Fruit fly (Drosophila melanogaster) whole organism, embryonic: ENCODE measurements around the gene CG12990.
A peak's percentile ranks its signal among the peaks of the same experiment; 100 is the strongest.

Experiments used
- CG10209 ChIP-seq: fragments of 200-800 bp; sonication (Bioruptor generic); optimal IDR thresholded peaks from 3 replicates; lab custom pipeline; 2017; ENCODE audit warnings: missing biosample characterization, mild to moderate bottlenecking, missing genetic modification characterization, missing genetic modification reagents
- CG10462 ChIP-seq: fragments of 200-800 bp; sonication (Bioruptor generic); optimal IDR thresholded peaks from 2 replicates; lab custom pipeline; 2016; ENCODE audit warnings: missing biosample characterization, missing genetic modification characterization
- CG12744 ChIP-seq: fragments of 200-800 bp; sonication (Bioruptor generic); optimal IDR thresholded peaks from 2 replicates; lab custom pipeline; 2016; ENCODE audit warnings: missing biosample characterization, missing genetic modification characterization
- CG12769 ChIP-seq: fragments of 200-800 bp; sonication (Bioruptor generic); optimal IDR thresholded peaks from 2 replicates; lab custom pipeline; 2019; ENCODE audit warnings: missing biosample characterization, mild to moderate bottlenecking, missing genetic modification characterization, moderate library complexity
- CG12942 ChIP-seq: fragments of 200-800 bp; sonication (Bioruptor generic); optimal IDR thresholded peaks from 3 replicates; lab custom pipeline; 2016; ENCODE audit warnings: missing biosample characterization, missing genetic modification characterization
- CG1602 ChIP-seq: fragments of 200-800 bp; sonication (Bioruptor generic); optimal IDR thresholded peaks from 3 replicates; lab custom pipeline; 2016; ENCODE audit warnings: missing biosample characterization, missing genetic modification characterization
- CG17612 ChIP-seq: fragments of 200-800 bp; sonication (Bioruptor generic); IDR thresholded peaks from 2 replicates; pipeline ENCODE4 v1.3.6; 2022; ENCODE audit warnings: missing biosample characterization, missing genetic modification characterization
- CG18619 ChIP-seq: fragments of 200-800 bp; sonication (Bioruptor generic); optimal IDR thresholded peaks from 3 replicates; lab custom pipeline; 2017; ENCODE audit warnings: missing biosample characterization, mild to moderate bottlenecking, missing genetic modification characterization
- CG2116 ChIP-seq: fragments of 200-800 bp; sonication (Bioruptor generic); optimal IDR thresholded peaks from 3 replicates; lab custom pipeline; 2018; ENCODE audit warnings: missing biosample characterization, mild to moderate bottlenecking, missing genetic modification characterization
- CG3065 ChIP-seq: fragments of 200-800 bp; sonication (Bioruptor generic); optimal IDR thresholded peaks from 2 replicates; lab custom pipeline; 2016; ENCODE audit warnings: missing biosample characterization, missing genetic modification characterization
- CG34376 ChIP-seq: fragments of 200-800 bp; sonication (Bioruptor generic); optimal IDR thresholded peaks from 2 replicates; lab custom pipeline; 2018; ENCODE audit warnings: missing biosample characterization, mild to moderate bottlenecking, missing genetic modification characterization
- CG4404 ChIP-seq: fragments of 200-800 bp; sonication (Bioruptor generic); IDR thresholded peaks from 2 replicates; pipeline ENCODE4 v1.3.6; 2022; ENCODE audit warnings: missing biosample characterization, missing genetic modification characterization
- CG4730 ChIP-seq: fragments of 200-800 bp; sonication (Bioruptor generic); IDR thresholded peaks from 2 replicates; pipeline ENCODE4 v1.3.6; 2022; ENCODE audit warnings: missing biosample characterization, missing genetic modification characterization
- CG6791 ChIP-seq: fragments of 200-800 bp; sonication (Bioruptor generic); IDR thresholded peaks from 3 replicates; pipeline ENCODE4 v1.3.6; 2022; ENCODE audit warnings: missing biosample characterization, missing genetic modification characterization; ENCODE audit not compliant: partially characterized antibody
- CG8281 ChIP-seq: fragments of 200-800 bp; sonication (Bioruptor generic); optimal IDR thresholded peaks from 2 replicates; lab custom pipeline; 2018; ENCODE audit warnings: missing biosample characterization, mild to moderate bottlenecking, missing genetic modification characterization, moderate library complexity
- CG8359 ChIP-seq: fragments of 200-800 bp; sonication (Bioruptor generic); optimal IDR thresholded peaks from 2 replicates; lab custom pipeline; 2017; ENCODE audit warnings: missing biosample characterization, mild to moderate bottlenecking, missing genetic modification characterization, borderline replicate concordance
- CG8924 ChIP-seq: fragments of 200-800 bp; optimal IDR thresholded peaks from 3 replicates; lab custom pipeline; 2019; ENCODE audit warnings: missing biosample characterization, mild to moderate bottlenecking, missing genetic modification characterization, moderate library complexity
- CG8944 ChIP-seq: fragments of 200-800 bp; sonication (Bioruptor generic); optimal IDR thresholded peaks from 3 replicates; lab custom pipeline; 2016; ENCODE audit warnings: missing biosample characterization, missing genetic modification characterization
- CG9609 ChIP-seq: fragments of 200-800 bp; sonication (Bioruptor generic); optimal IDR thresholded peaks from 3 replicates; lab custom pipeline; 2016; ENCODE audit warnings: missing biosample characterization, missing genetic modification characterization
- CrebB ChIP-seq: fragments of 200-800 bp; sonication (Bioruptor generic); optimal IDR thresholded peaks from 3 replicates; lab custom pipeline; 2018; ENCODE audit warnings: missing biosample characterization, mild to moderate bottlenecking, missing genetic modification characterization
- D19B ChIP-seq: fragments of 200-800 bp; sonication (Bioruptor generic); optimal IDR thresholded peaks from 2 replicates; lab custom pipeline; 2017; ENCODE audit warnings: missing biosample characterization, mild to moderate bottlenecking, missing genetic modification characterization
- Dp ChIP-seq: fragments of 200-800 bp; sonication (Bioruptor generic); optimal IDR thresholded peaks from 2 replicates; lab custom pipeline; 2018; ENCODE audit warnings: missing biosample characterization, mild to moderate bottlenecking, missing genetic modification characterization, moderate library complexity
- ERR ChIP-seq: fragments of 200-800 bp; sonication (Bioruptor generic); optimal IDR thresholded peaks from 2 replicates; lab custom pipeline; 2016; ENCODE audit warnings: missing biosample characterization, missing genetic modification characterization
- Hr3 ChIP-seq: fragments of 200-800 bp; sonication (Bioruptor generic); optimal IDR thresholded peaks from 3 replicates; lab custom pipeline; 2016; ENCODE audit warnings: missing biosample characterization, missing genetic modification characterization
- Lhr ChIP-seq: fragments of 200-800 bp; sonication (Bioruptor generic); optimal IDR thresholded peaks from 3 replicates; lab custom pipeline; 2017; ENCODE audit warnings: mild to moderate bottlenecking, missing biosample characterization, missing genetic modification reagents, missing genetic modification characterization
- Lim3 ChIP-seq: fragments of 200-800 bp; sonication (Bioruptor generic); IDR thresholded peaks from 2 replicates; pipeline ENCODE4 v1.3.6; 2022; ENCODE audit warnings: missing biosample characterization, missing genetic modification characterization
- NC2α ChIP-seq: fragments of 200-800 bp; sonication (Bioruptor generic); optimal IDR thresholded peaks from 2 replicates; lab custom pipeline; 2016; ENCODE audit warnings: missing biosample characterization, missing genetic modification characterization
- Rx ChIP-seq: fragments of 200-800 bp; sonication (Bioruptor generic); IDR thresholded peaks from 2 replicates; pipeline ENCODE4 v1.3.6; 2022; ENCODE audit warnings: missing biosample characterization, missing genetic modification characterization
- ac ChIP-seq: fragments of 200-800 bp; sonication (Bioruptor generic); optimal IDR thresholded peaks from 3 replicates; lab custom pipeline; 2017; ENCODE audit warnings: missing biosample characterization, mild to moderate bottlenecking, missing genetic modification characterization
- ato ChIP-seq: fragments of 200-800 bp; sonication (Bioruptor generic); IDR thresholded peaks from 2 replicates; pipeline ENCODE4 v1.3.6; 2022; ENCODE audit warnings: missing biosample characterization, missing genetic modification characterization; ENCODE audit not compliant: partially characterized antibody
- cad ChIP-seq: fragments of >200 bp; optimal IDR thresholded peaks from 2 replicates; lab custom pipeline; 2017; ENCODE audit warnings: missing biosample characterization, missing genetic modification characterization
- cato ChIP-seq: fragments of 200-800 bp; sonication (Bioruptor generic); optimal IDR thresholded peaks from 2 replicates; lab custom pipeline; 2016; ENCODE audit warnings: missing biosample characterization, missing genetic modification characterization, borderline replicate concordance
- chif ChIP-seq, 2 experiments: fragments of 200-800 bp; sonication (Bioruptor generic); optimal IDR thresholded peaks; 3 replicates each; lab custom pipeline; 2016; ENCODE audit warnings: missing biosample characterization in 2 of 2, missing genetic modification characterization in 2 of 2
- corto ChIP-seq: fragments of 200-800 bp; sonication (Bioruptor generic); optimal IDR thresholded peaks from 2 replicates; lab custom pipeline; 2016; ENCODE audit warnings: missing biosample characterization, mild to moderate bottlenecking, missing genetic modification characterization, moderate library complexity
- dimm ChIP-seq: fragments of 200-800 bp; sonication (Bioruptor generic); IDR thresholded peaks from 2 replicates; pipeline ENCODE4 v1.3.6; 2022; ENCODE audit warnings: missing biosample characterization, missing genetic modification characterization
- fru ChIP-seq: fragments of >200 bp; optimal IDR thresholded peaks from 2 replicates; lab custom pipeline; 2017
- gfzf ChIP-seq: fragments of 200-800 bp; sonication (Bioruptor generic); optimal IDR thresholded peaks from 2 replicates; lab custom pipeline; 2016; ENCODE audit warnings: missing biosample characterization, mild to moderate bottlenecking, missing genetic modification characterization, moderate library complexity
- hbn ChIP-seq: fragments of 200-800 bp; sonication (Bioruptor generic); IDR thresholded peaks from 2 replicates; pipeline ENCODE4 v1.3.6; 2022; ENCODE audit warnings: missing biosample characterization, missing genetic modification characterization; ENCODE audit not compliant: partially characterized antibody
- otp ChIP-seq: fragments of 200-800 bp; sonication (Bioruptor generic); IDR thresholded peaks from 3 replicates; pipeline ENCODE4, ENCODE4 v1.3.6; 2022; ENCODE audit warnings: missing biosample characterization, missing genetic modification characterization
- phol ChIP-seq: fragments of 200-800 bp; sonication (Bioruptor generic); optimal IDR thresholded peaks from 3 replicates; lab custom pipeline; 2018; ENCODE audit warnings: missing biosample characterization, mild to moderate bottlenecking, missing genetic modification characterization, moderate library complexity
- pita ChIP-seq: fragments of 200-800 bp; sonication (Bioruptor generic); optimal IDR thresholded peaks from 2 replicates; lab custom pipeline; 2017; ENCODE audit warnings: missing biosample characterization, mild to moderate bottlenecking, missing genetic modification characterization
- pros ChIP-seq: fragments of 200-800 bp; sonication (Bioruptor generic); optimal IDR thresholded peaks from 3 replicates; lab custom pipeline; 2019; ENCODE audit warnings: missing biosample characterization, mild to moderate bottlenecking, missing genetic modification characterization, moderate library complexity
- psq ChIP-seq: fragments of 200-800 bp; sonication (Bioruptor generic); optimal IDR thresholded peaks from 2 replicates; lab custom pipeline; 2017; ENCODE audit warnings: missing biosample characterization, missing genetic modification characterization
- run ChIP-seq: fragments of 200-800 bp; sonication (Bioruptor generic); optimal IDR thresholded peaks from 3 replicates; lab custom pipeline; 2018; ENCODE audit warnings: missing biosample characterization, mild to moderate bottlenecking, missing genetic modification characterization
- sd ChIP-seq: fragments of 200-800 bp; sonication (Bioruptor generic); optimal IDR thresholded peaks from 3 replicates; lab custom pipeline; 2018; ENCODE audit warnings: missing biosample characterization, mild to moderate bottlenecking, missing genetic modification characterization, moderate library complexity
- sens ChIP-seq: fragments of 200-800 bp; sonication (Bioruptor generic); peaks from one replicate; lab custom pipeline; 2016; ENCODE audit warnings: missing biosample characterization, missing genetic modification characterization
- sim ChIP-seq: fragments of 200-800 bp; sonication (Bioruptor generic); IDR thresholded peaks from 2 replicates; pipeline ENCODE4 v1.3.6; 2022; ENCODE audit warnings: missing biosample characterization, missing genetic modification characterization
- sqz ChIP-seq: fragments of 200-800 bp; sonication (Bioruptor generic); optimal IDR thresholded peaks from 3 replicates; lab custom pipeline; 2018; ENCODE audit warnings: missing biosample characterization, mild to moderate bottlenecking, missing genetic modification characterization
- vnd ChIP-seq: fragments of 200-800 bp; sonication (Bioruptor generic); IDR thresholded peaks from 3 replicates; pipeline ENCODE4 v1.3.6; 2022; ENCODE audit warnings: missing biosample characterization, missing genetic modification characterization; ENCODE audit not compliant: partially characterized antibody
- wek ChIP-seq: fragments of 200-800 bp; sonication (Bioruptor generic); optimal IDR thresholded peaks from 3 replicates; lab custom pipeline; 2018; ENCODE audit warnings: missing biosample characterization, mild to moderate bottlenecking, missing genetic modification characterization, moderate library complexity

CG12990 gene

dm6 chrX:17698864-17699504 is 27.3 kb upstream of the CG12990 start (continued):
- TF ChIP-seq pita, result no peak
- TF ChIP-seq CG8944 (GFP tag; lab: Kevin White, UChicago), result peak; percentile 61
- 0 out of 3 replicates have a peak, but pooled peaks have one; percentile 6 for TF ChIP-seq otp (GFP tag; lab: Robert Waterston, UW)
- peak; percentile 71 for TF ChIP-seq CG12942 (GFP tag; lab: Kevin White, UChicago)
- TF ChIP-seq fru (lab: Kevin White, UChicago), result no peak
- TF ChIP-seq sqz (GFP tag; lab: Kevin White, UChicago), result peak; percentile 62
- TF ChIP-seq vnd (GFP tag; lab: Robert Waterston, UW), result no peak
- no peak for TF ChIP-seq wek (GFP tag; lab: Kevin White, UChicago)
- no peak for TF ChIP-seq CG17612 (GFP tag; lab: Robert Waterston, UW)
- TF ChIP-seq CG8924 (tag; lab: Kevin White, UChicago), result peak; percentile 94
- TF ChIP-seq CG34376 (GFP tag; lab: Kevin White, UChicago), result peak; percentile 90
- TF ChIP-seq run (tag; lab: Kevin White, UChicago), result peak; percentile 71
- TF ChIP-seq CrebB, result peak; percentile 65
- TF ChIP-seq Lhr (GFP tag; lab: Kevin White, UChicago), result peak; percentile 36
- TF ChIP-seq phol, result peak; percentile 88
- TF ChIP-seq sd (tag; lab: Kevin White, UChicago), result peak; percentile 99
- peak; percentile 75 for TF ChIP-seq CG9609 (GFP tag; lab: Kevin White, UChicago)
- peak; percentile 46 for TF ChIP-seq CG8359 (GFP tag; lab: Kevin White, UChicago)
- peak; percentile 61 for TF ChIP-seq cato (GFP tag; lab: Kevin White, UChicago)
- peak; percentile 55 for TF ChIP-seq NC2α (GFP tag; lab: Kevin White, UChicago)
- peak; percentile 62 for TF ChIP-seq CG3065 (GFP tag; lab: Kevin White, UChicago)
- peak; percentile 72 for TF ChIP-seq CG4730
- peak; percentile 63 for TF ChIP-seq CG4404 (GFP tag; lab: Robert Waterston, UW)
- peak; percentile 36 for TF ChIP-seq psq (GFP tag; lab: Kevin White, UChicago)
- peak; percentile 82 for TF ChIP-seq CG1602 (GFP tag; lab: Kevin White, UChicago)
- TF ChIP-seq corto (GFP tag; lab: Kevin White, UChicago), result peak; percentile 43
- TF ChIP-seq ERR, result peak; percentile 66
- no peak for TF ChIP-seq cad (GFP tag; lab: Kevin White, UChicago)
- TF ChIP-seq Lim3 (GFP tag; lab: Robert Waterston, UW), result no peak
- TF ChIP-seq dimm (GFP tag; lab: Robert Waterston, UW), result no peak
- peak; percentile 54 for TF ChIP-seq pros (GFP tag; lab: Kevin White, UChicago)
- TF ChIP-seq Dp (GFP tag; lab: Kevin White, UChicago), result no peak
- peak; percentile 97 for TF ChIP-seq sens
- TF ChIP-seq CG10462 (GFP tag; lab: Kevin White, UChicago), result peak; percentile 72
- peak; percentile 85 for TF ChIP-seq CG12769 (tag; lab: Kevin White, UChicago)
- peak; percentile 83 for TF ChIP-seq CG12744 (GFP tag; lab: Kevin White, UChicago)
- peak; percentile 56 for TF ChIP-seq CG2116 (GFP tag; lab: Kevin White, UChicago)
- TF ChIP-seq gfzf, result no peak
- peak; percentile 89 for TF ChIP-seq CG10209 (GFP tag; lab: Kevin White, UChicago)
- TF ChIP-seq D19B, result peak; percentile 81
- peak; percentile 69 to 86 for TF ChIP-seq chif (GFP tag; optimal IDR thresholded peaks at IDR 0.05; lab: Kevin White, UChicago)
- peak; percentile 16 for TF ChIP-seq ac (GFP tag; lab: Kevin White, UChicago)
- no peak for TF ChIP-seq hbn (GFP tag; lab: Robert Waterston, UW)
- peak; percentile 88 for TF ChIP-seq CG18619
- peak; percentile 60 for TF ChIP-seq sim (GFP tag; lab: Robert Waterston, UW)
- TF ChIP-seq Rx (GFP tag; lab: Robert Waterston, UW), result 0 out of 2 replicates have a peak, but pooled peaks have one; percentile 25
- TF ChIP-seq CG6791 (GFP tag; lab: Robert Waterston, UW), result no peak
- TF ChIP-seq CG8281 (tag; lab: Kevin White, UChicago), result peak; percentile 67
- no peak for TF ChIP-seq ato (GFP tag; lab: Robert Waterston, UW)
- peak; percentile 84 for TF ChIP-seq Hr3 (GFP tag; lab: Kevin White, UChicago)
